Fruit fly (Drosophila melanogaster) whole organism, pupa: ENCODE measurements around the gene Usp32.

Source experiments
- CG10348 ChIP-seq: fragments of 200-800 bp; sonication (Bioruptor generic); IDR thresholded peaks from 2 replicates; pipeline ENCODE4 v1.3.6; 2022; ENCODE audit warnings: missing biosample characterization, missing genetic modification characterization
- CG12605 ChIP-seq: fragments of 200-800 bp; sonication (Bioruptor generic); IDR thresholded peaks from 2 replicates; pipeline ENCODE4 v1.3.6; 2022; ENCODE audit warnings: missing biosample characterization, missing genetic modification characterization
- CG13204 ChIP-seq: fragments of 200-800 bp; sonication (Bioruptor generic); optimal IDR thresholded peaks from 2 replicates; lab custom pipeline; 2018; ENCODE audit warnings: missing biosample characterization, mild to moderate bottlenecking, missing genetic modification characterization, moderate library complexity
- CG14655 ChIP-seq: fragments of 200-800 bp; sonication (Bioruptor generic); optimal IDR thresholded peaks from 3 replicates; lab custom pipeline; 2017; ENCODE audit warnings: mild to moderate bottlenecking, missing biosample characterization, missing genetic modification reagents, missing genetic modification characterization
- CG15710 ChIP-seq: fragments of 200-800 bp; sonication (Bioruptor generic); optimal IDR thresholded peaks from 2 replicates; lab custom pipeline; 2018; ENCODE audit warnings: missing biosample characterization, mild to moderate bottlenecking, missing genetic modification characterization, moderate library complexity
- CG17806 ChIP-seq: fragments of 200-800 bp; sonication (Bioruptor generic); optimal IDR thresholded peaks from 2 replicates; lab custom pipeline; 2018; ENCODE audit warnings: missing biosample characterization, mild to moderate bottlenecking, missing genetic modification characterization, moderate library complexity
- CG32121 ChIP-seq: fragments of 200-800 bp; sonication (Bioruptor generic); IDR thresholded peaks from 2 replicates; pipeline ENCODE4 v1.3.6; 2022; ENCODE audit warnings: missing biosample characterization, missing genetic modification characterization
- CG34367 ChIP-seq: fragments of 200-800 bp; sonication (Bioruptor generic); optimal IDR thresholded peaks from 2 replicates; lab custom pipeline; 2018; ENCODE audit warnings: missing biosample characterization, mild to moderate bottlenecking, missing genetic modification characterization
- CG4496 ChIP-seq: fragments of 200-800 bp; sonication (Bioruptor generic); IDR thresholded peaks from 3 replicates; pipeline ENCODE4 v1.3.6; 2022; ENCODE audit warnings: missing biosample characterization, missing genetic modification characterization
- CG8159 ChIP-seq: fragments of 200-800 bp; sonication (Bioruptor generic); optimal IDR thresholded peaks from 3 replicates; lab custom pipeline; 2018; ENCODE audit warnings: missing biosample characterization, mild to moderate bottlenecking, missing genetic modification characterization, moderate library complexity
- CG8301 ChIP-seq: fragments of 200-800 bp; sonication (Bioruptor generic); optimal IDR thresholded peaks from 2 replicates; lab custom pipeline; 2018; ENCODE audit warnings: missing biosample characterization, mild to moderate bottlenecking, missing genetic modification characterization
- CG9948 ChIP-seq: fragments of 200-800 bp; sonication (Bioruptor generic); optimal IDR thresholded peaks from 2 replicates; lab custom pipeline; 2018; ENCODE audit warnings: missing biosample characterization, mild to moderate bottlenecking, missing genetic modification characterization, moderate library complexity
- D1 ChIP-seq: fragments of 200-800 bp; sonication (Bioruptor generic); optimal IDR thresholded peaks from 2 replicates; lab custom pipeline; 2018; ENCODE audit warnings: missing biosample characterization, mild to moderate bottlenecking, missing genetic modification characterization, moderate library complexity
- EcR ChIP-seq: fragments of 200-800 bp; sonication (Bioruptor generic); optimal IDR thresholded peaks from 3 replicates; lab custom pipeline; 2019; ENCODE audit warnings: missing biosample characterization, missing genetic modification characterization, mild to moderate bottlenecking, moderate library complexity, missing genetic modification reagents
- Ets98B ChIP-seq: fragments of 200-800 bp; sonication (Bioruptor generic); IDR thresholded peaks from 2 replicates; pipeline ENCODE4 v1.3.6; 2022; ENCODE audit warnings: missing biosample characterization, missing genetic modification characterization
- Pif1A ChIP-seq: fragments of 200-800 bp; sonication (Bioruptor generic); optimal IDR thresholded peaks from 3 replicates; lab custom pipeline; 2016; ENCODE audit warnings: missing biosample characterization, missing genetic modification characterization
- Pif1B ChIP-seq: fragments of 200-800 bp; sonication (Bioruptor generic); optimal IDR thresholded peaks from 3 replicates; lab custom pipeline; 2016; ENCODE audit warnings: missing biosample characterization, missing genetic modification characterization
- Snoo ChIP-seq: fragments of 200-800 bp; sonication (Bioruptor generic); optimal IDR thresholded peaks from 3 replicates; lab custom pipeline; 2017; ENCODE audit warnings: missing biosample characterization, mild to moderate bottlenecking, missing genetic modification characterization, inconsistent platforms
- fd96Ca ChIP-seq: fragments of 200-800 bp; sonication (Bioruptor generic); IDR thresholded peaks from 3 replicates; pipeline ENCODE4 v1.3.6; 2022; ENCODE audit warnings: missing biosample characterization, missing genetic modification characterization
- gl ChIP-seq: fragments of 200-800 bp; sonication (Bioruptor generic); optimal IDR thresholded peaks from 2 replicates; lab custom pipeline; 2018; ENCODE audit warnings: missing biosample characterization, mild to moderate bottlenecking, missing genetic modification characterization
- rn ChIP-seq: fragments of 200-800 bp; sonication (Bioruptor generic); IDR thresholded peaks from 2 replicates; pipeline ENCODE4 v1.3.6; 2022; ENCODE audit warnings: missing biosample characterization, missing genetic modification characterization

Gene Usp32

dm6 chr3L:19929051-19929718 is 58.2 kb downstream of the Usp32 start:
- TF ChIP-seq CG15710 = no peak
- TF ChIP-seq fd96Ca (GFP tag; lab: Robert Waterston, UW) = 0 out of 3 replicates have a peak, but pooled peaks have one; percentile 8
- TF ChIP-seq CG13204 = no peak
- no peak for TF ChIP-seq CG9948
- TF ChIP-seq CG10348 (GFP tag; lab: Robert Waterston, UW) = no peak
- TF ChIP-seq CG32121 (GFP tag; lab: Robert Waterston, UW) = peak; percentile 53; the same call in 1 of the 2 replicates
- no peak for TF ChIP-seq gl (tag; lab: Kevin White, UChicago)
- TF ChIP-seq Pif1B (GFP tag; lab: Kevin White, UChicago) = no peak
- no peak for TF ChIP-seq CG17806 (tag; lab: Kevin White, UChicago)
- TF ChIP-seq Snoo (tag; lab: Kevin White, UChicago) = peak; percentile 16
- no peak; the same call in 1 of the 3 replicates for TF ChIP-seq CG4496
- TF ChIP-seq Ets98B (GFP tag; lab: Robert Waterston, UW) = peak; percentile 60
- no peak for TF ChIP-seq Pif1A (GFP tag; lab: Kevin White, UChicago)
- no peak for TF ChIP-seq rn (GFP tag; lab: Robert Waterston, UW)
- TF ChIP-seq D1 (tag; lab: Kevin White, UChicago) = no peak
- no peak for TF ChIP-seq CG14655 (GFP tag; lab: Kevin White, UChicago)
- TF ChIP-seq CG12605 = peak; percentile 77
- TF ChIP-seq EcR = no peak
- peak; percentile 5 for TF ChIP-seq CG8159 (tag; lab: Kevin White, UChicago)
- peak; percentile 7 for TF ChIP-seq CG8301
- TF ChIP-seq CG34367 (tag; lab: Kevin White, UChicago) = no peak

- TF ChIP-seq CG17806 (tag; lab: Kevin White, UChicago) (no peak), D1 (tag; lab: Kevin White, UChicago) (no peak), CG15710 (no peak), fd96Ca (GFP tag; lab: Robert Waterston, UW) (no peak), CG12605 (no peak), CG10348 (GFP tag; lab: Robert Waterston, UW) (no peak), CG14655 (GFP tag; lab: Kevin White, UChicago) (no peak), CG8159 (tag; lab: Kevin White, UChicago) (no peak), Pif1B (GFP tag; lab: Kevin White, UChicago) (no peak), CG13204 (no peak), CG4496 (no peak), CG8301 (no peak), EcR (no peak), CG32121 (GFP tag; lab: Robert Waterston, UW) (no peak), rn (GFP tag; lab: Robert Waterston, UW) (no peak), gl (tag; lab: Kevin White, UChicago) (no peak), Ets98B (GFP tag; lab: Robert Waterston, UW) (no peak)
These were observed 58.9 kb downstream of the Usp32 start for dm6 chr3L:19929719-19930334.
